Worm (Caenorhabditis elegans) whole organism, L4/young adult: ENCODE data around the gene tor-1.

Experiments
- W03F9.2 ChIP-seq: fragments of 150-350 bp; optimal IDR thresholded peaks from 2 replicates; lab custom pipeline; 2014; ENCODE audit warnings: missing biosample characterization, missing genetic modification characterization
- dao-5 ChIP-seq: sonication (generic microtip); optimal IDR thresholded peaks from 2 replicates; lab custom pipeline; 2016; ENCODE audit warnings: missing genotype, missing genetic modification characterization, moderate library complexity, missing compliant biosample characterization
- him-1 ChIP-seq: sonication (generic microtip); optimal IDR thresholded peaks from 2 replicates; lab custom pipeline; 2016; ENCODE audit warnings: missing genotype, missing genetic modification reagents, missing genetic modification characterization, missing compliant biosample characterization

DNA sequence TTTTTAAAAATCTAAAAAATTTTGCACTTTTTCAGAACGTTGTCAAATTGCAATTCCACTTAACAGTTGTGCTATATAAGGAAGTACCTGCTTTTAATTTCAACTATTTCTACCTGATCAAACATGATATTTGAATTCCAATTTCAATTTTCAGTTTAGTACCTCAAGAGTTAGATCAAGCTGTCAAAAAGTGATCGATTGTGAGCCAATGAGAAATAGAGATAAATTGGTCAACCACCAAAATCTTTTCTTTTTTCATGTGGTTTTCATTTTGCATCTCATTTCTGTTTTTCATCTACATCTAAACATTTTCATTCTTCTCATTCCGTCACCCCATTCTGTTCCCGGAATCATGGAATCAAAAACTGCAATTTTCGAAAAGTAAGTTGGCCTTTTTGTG is 3.2 kb upstream of the tor-1 start, which contains the start of gene egl-23:
- TF ChIP-seq him-1 (tag; lab: Kevin White, UChicago) (no peak), dao-5 (no peak), W03F9.2 (tag; lab: Kevin White, UChicago) (no peak)
